Worm (Caenorhabditis elegans) whole organism, L1 larva: Measurements from ENCODE around the gene hap-1.

Source experiments
- C16A3.4 ChIP-seq: fragments of 150-350 bp; optimal IDR thresholded peaks from 2 replicates; lab custom pipeline; 2014; ENCODE audit warnings: missing biosample characterization, missing genetic modification characterization
- aha-1 ChIP-seq: fragments of 150-350 bp; optimal IDR thresholded peaks from 2 replicates; lab custom pipeline; 2014; ENCODE audit warnings: missing biosample characterization, missing genetic modification characterization
- alr-1 ChIP-seq: fragments of 200-800 bp; sonication (Bioruptor generic); optimal IDR thresholded peaks from 2 replicates; lab custom pipeline; 2018; ENCODE audit warnings: borderline replicate concordance, mild to moderate bottlenecking, missing genetic modification characterization, missing compliant biosample characterization
- aly-2 ChIP-seq: fragments of 150-350 bp; optimal IDR thresholded peaks from 2 replicates; lab custom pipeline; 2014; ENCODE audit warnings: missing biosample characterization, missing genetic modification characterization
- ama-1 ChIP-seq: fragments of 150-350 bp; optimal IDR thresholded peaks from 2 replicates; lab custom pipeline; 2014
- blmp-1 ChIP-seq: fragments of 150-350 bp; optimal IDR thresholded peaks from 2 replicates; lab custom pipeline; 2014; ENCODE audit warnings: missing biosample characterization, missing genetic modification characterization
- ceh-63 ChIP-seq: fragments of 200-800 bp; sonication (Bioruptor generic); optimal IDR thresholded peaks from 2 replicates; lab custom pipeline; 2018; ENCODE audit warnings: mild to moderate bottlenecking, missing genetic modification characterization, missing compliant biosample characterization
- ceh-8 ChIP-seq: fragments of 200-800 bp; sonication (Bioruptor generic); optimal IDR thresholded peaks from 2 replicates; lab custom pipeline; 2018; ENCODE audit warnings: mild to moderate bottlenecking, missing genetic modification characterization, moderate library complexity, missing compliant biosample characterization
- ceh-88 ChIP-seq: fragments of 200-800 bp; sonication (Bioruptor generic); IDR thresholded peaks from 2 replicates; pipeline ENCODE4 v1.3.6; 2022; ENCODE audit warnings: missing genetic modification characterization, missing compliant biosample characterization
- ceh-90 ChIP-seq: sonication (generic microtip); optimal IDR thresholded peaks from 2 replicates; lab custom pipeline; 2016; ENCODE audit warnings: missing genetic modification characterization, missing compliant biosample characterization
- ces-1 ChIP-seq: fragments of 150-350 bp; optimal IDR thresholded peaks from 2 replicates; lab custom pipeline; 2014; ENCODE audit warnings: missing biosample characterization, missing genetic modification reagents, missing genetic modification characterization
- dpl-1 ChIP-seq, 3 experiments: fragments of 150-350 bp in 2 of 3; sonication (generic microtip) in 1 of 3; optimal IDR thresholded peaks; 2 replicates each; lab custom pipeline; 2014 to 2017; ENCODE audit warnings: missing biosample characterization in 3 of 3, missing genetic modification characterization in 3 of 3, missing genetic modification reagents in 3 of 3
- egl-13 ChIP-seq: sonication (generic microtip); optimal IDR thresholded peaks from 2 replicates; lab custom pipeline; 2016; ENCODE audit warnings: missing genotype, missing genetic modification reagents, missing genetic modification characterization, missing compliant biosample characterization
- egl-27 ChIP-seq, 2 experiments: fragments of 150-350 bp in 1 of 2; sonication (generic microtip); optimal IDR thresholded peaks; 3 replicates each; lab custom pipeline; 2017 to 2018; ENCODE audit warnings: missing biosample characterization in 2 of 2, missing genetic modification characterization in 2 of 2, missing genetic modification reagents in 2 of 2
- elt-2 ChIP-seq: sonication (generic microtip); optimal IDR thresholded peaks from 2 replicates; lab custom pipeline; 2016; ENCODE audit warnings: missing genetic modification characterization, mild to moderate bottlenecking, inconsistent platforms, missing compliant biosample characterization, missing genetic modification reagents
- ets-5 ChIP-seq: fragments of 200-800 bp; sonication (Bioruptor generic); IDR thresholded peaks from 2 replicates; pipeline ENCODE4 v1.3.6; 2022; ENCODE audit warnings: missing genetic modification characterization, missing compliant biosample characterization
- irx-1 ChIP-seq: sonication (generic microtip); optimal IDR thresholded peaks from 2 replicates; lab custom pipeline; 2016; ENCODE audit warnings: missing genetic modification characterization, missing compliant biosample characterization
- lin-15B ChIP-seq: fragments of 150-350 bp; sonication (generic microtip); optimal IDR thresholded peaks from 3 replicates; lab custom pipeline; 2014; ENCODE audit warnings: missing biosample characterization, missing genetic modification characterization
- lin-35 ChIP-seq, 2 experiments: fragments of 150-350 bp; optimal IDR thresholded peaks; 2 replicates each; lab custom pipeline; 2014; ENCODE audit warnings: missing biosample characterization in 2 of 2, missing genetic modification characterization in 2 of 2, missing genetic modification reagents in 2 of 2
- lin-39 ChIP-seq: fragments of 150-350 bp; optimal IDR thresholded peaks from 2 replicates; lab custom pipeline; 2014; ENCODE audit warnings: missing biosample characterization, missing genetic modification reagents, missing genetic modification characterization
- lir-3 ChIP-seq: sonication (generic microtip); optimal IDR thresholded peaks from 2 replicates; lab custom pipeline; 2016; ENCODE audit warnings: mild to moderate bottlenecking, missing genetic modification characterization, moderate library complexity, missing compliant biosample characterization; ENCODE audit not compliant: poor library complexity
- lsy-2 ChIP-seq, 2 experiments: fragments of 150-350 bp; optimal IDR thresholded peaks; 2 replicates each; lab custom pipeline; 2014; ENCODE audit warnings: missing biosample characterization in 2 of 2, missing genetic modification characterization in 2 of 2
- mab-9 ChIP-seq: fragments of 200-800 bp; sonication (Bioruptor generic); IDR thresholded peaks from 2 replicates; pipeline ENCODE4 v1.3.6; 2022; ENCODE audit warnings: missing genetic modification reagents, missing genetic modification characterization, missing compliant biosample characterization
- mep-1 ChIP-seq: fragments of 150-350 bp; optimal IDR thresholded peaks from 2 replicates; lab custom pipeline; 2014; ENCODE audit warnings: missing biosample characterization, missing genetic modification characterization
- nhr-11 ChIP-seq: fragments of 150-350 bp; optimal IDR thresholded peaks from 2 replicates; lab custom pipeline; 2014; ENCODE audit warnings: missing biosample characterization, missing genetic modification characterization
- nhr-12 ChIP-seq: sonication (generic microtip); optimal IDR thresholded peaks from 2 replicates; lab custom pipeline; 2017; ENCODE audit warnings: missing biosample characterization, missing genetic modification characterization
- nhr-19 ChIP-seq: fragments of 200-800 bp; sonication (Bioruptor generic); conservative IDR thresholded peaks from 2 replicates; pipeline ENCODE4 v1.3.6; 2022; ENCODE audit warnings: missing genetic modification characterization, missing compliant biosample characterization
- nhr-20 ChIP-seq: sonication (generic microtip); optimal IDR thresholded peaks from 2 replicates; lab custom pipeline; 2016; ENCODE audit warnings: mild to moderate bottlenecking, missing genetic modification characterization, missing compliant biosample characterization
- nhr-237 ChIP-seq: fragments of 150-350 bp; optimal IDR thresholded peaks from 2 replicates; lab custom pipeline; 2014; ENCODE audit warnings: missing biosample characterization, missing genetic modification characterization
- nhr-28 ChIP-seq: fragments of 150-350 bp; optimal IDR thresholded peaks from 2 replicates; lab custom pipeline; 2014; ENCODE audit warnings: missing biosample characterization, missing genetic modification characterization
- nhr-47 ChIP-seq: sonication (generic microtip); optimal IDR thresholded peaks from 2 replicates; lab custom pipeline; 2016; ENCODE audit warnings: mild to moderate bottlenecking, missing genetic modification characterization, moderate library complexity, missing compliant biosample characterization
- nhr-71 ChIP-seq: sonication (generic microtip); optimal IDR thresholded peaks from 2 replicates; lab custom pipeline; 2016; ENCODE audit warnings: mild to moderate bottlenecking, missing genetic modification characterization, moderate library complexity, missing compliant biosample characterization
- nhr-76 ChIP-seq: sonication (generic microtip); optimal IDR thresholded peaks from 2 replicates; lab custom pipeline; 2017; ENCODE audit warnings: missing biosample characterization, missing genetic modification characterization
- nhr-84 ChIP-seq: sonication (generic microtip); optimal IDR thresholded peaks from 2 replicates; lab custom pipeline; 2017; ENCODE audit warnings: missing biosample characterization, missing genetic modification characterization
- nhr-85 ChIP-seq: sonication (generic microtip); peaks from one replicate; lab custom pipeline; 2016; ENCODE audit warnings: missing genetic modification characterization, inconsistent platforms, missing compliant biosample characterization
- pag-3 ChIP-seq: sonication (generic microtip); optimal IDR thresholded peaks from 2 replicates; lab custom pipeline; 2017; ENCODE audit warnings: missing genetic modification characterization, mild to moderate bottlenecking, missing compliant biosample characterization, antibody characterized with exemption, borderline replicate concordance; ENCODE audit not compliant: insufficient read depth
- pax-3 ChIP-seq: fragments of 200-800 bp; sonication (Bioruptor generic); optimal IDR thresholded peaks from 2 replicates; lab custom pipeline; 2018; ENCODE audit warnings: mild to moderate bottlenecking, missing genetic modification characterization, moderate library complexity, missing compliant biosample characterization
- pqm-1 ChIP-seq: sonication (generic microtip); optimal IDR thresholded peaks from 3 replicates; lab custom pipeline; 2017; ENCODE audit warnings: missing biosample characterization, missing genetic modification characterization
- rnt-1 ChIP-seq: sonication (generic microtip); optimal IDR thresholded peaks from 2 replicates; lab custom pipeline; 2016; ENCODE audit warnings: mild to moderate bottlenecking, missing genetic modification characterization, moderate library complexity, missing compliant biosample characterization
- skn-1 ChIP-seq: fragments of 150-350 bp; optimal IDR thresholded peaks from 2 replicates; lab custom pipeline; 2014; ENCODE audit warnings: missing biosample characterization, missing genetic modification characterization
- snu-23 ChIP-seq: sonication (generic microtip); optimal IDR thresholded peaks from 2 replicates; lab custom pipeline; 2016; ENCODE audit warnings: missing genetic modification characterization, missing compliant biosample characterization
- sptf-1 ChIP-seq: fragments of 150-350 bp; optimal IDR thresholded peaks from 2 replicates; lab custom pipeline; 2014; ENCODE audit warnings: missing biosample characterization, missing genetic modification characterization
- sup-37 ChIP-seq: fragments of 200-800 bp; sonication (Bioruptor generic); optimal IDR thresholded peaks from 2 replicates; lab custom pipeline; 2018; ENCODE audit warnings: mild to moderate bottlenecking, missing genetic modification characterization, missing compliant biosample characterization
- unc-86 ChIP-seq: sonication (generic microtip); optimal IDR thresholded peaks from 2 replicates; lab custom pipeline; 2016; ENCODE audit warnings: missing genetic modification characterization, missing compliant biosample characterization
- unc-98 ChIP-seq: fragments of 200-800 bp; sonication (Bioruptor generic); IDR thresholded peaks from 2 replicates; pipeline ENCODE4 v1.3.6; 2022; ENCODE audit warnings: missing genetic modification characterization, missing compliant biosample characterization
- zag-1 ChIP-seq: fragments of 150-350 bp; optimal IDR thresholded peaks from 2 replicates; lab custom pipeline; 2014; ENCODE audit warnings: missing biosample characterization, missing genetic modification characterization
- zip-4 ChIP-seq: fragments of 200-800 bp; sonication (Bioruptor generic); optimal IDR thresholded peaks from 2 replicates; lab custom pipeline; 2018; ENCODE audit warnings: mild to moderate bottlenecking, missing genetic modification characterization, moderate library complexity, missing compliant biosample characterization
- ztf-11 ChIP-seq, 2 experiments: sonication (generic microtip); optimal IDR thresholded peaks; 2 replicates each; lab custom pipeline; 2016 to 2017; ENCODE audit warnings: missing genetic modification characterization in 2 of 2, missing biosample characterization in 1 of 2, missing compliant biosample characterization in 1 of 2
- ztf-4 ChIP-seq: fragments of 150-350 bp; optimal IDR thresholded peaks from 2 replicates; lab custom pipeline; 2014; ENCODE audit warnings: missing biosample characterization, missing genetic modification characterization

The hap-1 gene

DNA sequence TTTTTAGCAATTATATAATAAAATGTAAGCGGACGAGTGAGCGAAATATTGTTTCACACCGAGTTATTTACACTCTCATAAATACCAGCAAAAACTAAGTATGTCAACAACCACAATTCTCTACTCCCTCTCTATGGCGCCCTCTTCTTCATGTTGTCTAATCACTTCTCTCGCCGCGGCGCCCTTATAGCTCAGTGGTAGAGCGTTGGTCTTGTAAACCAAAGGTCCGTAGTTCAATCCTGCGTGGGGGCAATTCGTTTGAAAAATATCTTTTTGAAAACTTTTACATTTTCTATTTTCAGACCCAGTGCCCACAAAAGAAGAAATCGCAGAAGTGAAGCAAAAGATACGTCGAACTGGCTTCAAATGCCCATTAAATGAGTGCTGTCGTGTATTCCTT, 42.0 kb downstream of the hap-1 start (continued):
- TF ChIP-seq nhr-19 (GFP tag; lab: Robert Waterston, UW) (peak; percentile 65), dpl-1 (GFP tag; optimal IDR thresholded peaks at IDR 0.05; lab: Kevin White, UChicago) (peak in 2 of 3 experiments; percentile 59 to 69), irx-1 (tag; lab: Kevin White, UChicago) (peak; percentile 33), nhr-71 (tag; lab: Kevin White, UChicago) (no peak), nhr-84 (tag; lab: Kevin White, UChicago) (no peak), snu-23 (GFP tag; lab: Kevin White, UChicago) (peak; percentile 75), blmp-1 (tag; lab: Kevin White, UChicago) (peak; percentile 24), ztf-4 (tag; lab: Kevin White, UChicago) (no peak), mep-1 (tag; lab: Kevin White, UChicago) (peak; percentile 58), nhr-237 (tag; lab: Kevin White, UChicago) (no peak), nhr-11 (tag; lab: Kevin White, UChicago) (no peak), pax-3 (tag; lab: Kevin White, UChicago) (peak; percentile 8), nhr-28 (tag; lab: Kevin White, UChicago) (no peak), lsy-2 (tag; optimal IDR thresholded peaks at IDR 0.05; lab: Kevin White, UChicago) (peak; percentile 35 to 69), nhr-12 (no peak), alr-1 (no peak), nhr-47 (tag; lab: Kevin White, UChicago) (peak; percentile 69), ets-5 (no peak), C16A3.4 (tag; lab: Kevin White, UChicago) (peak; percentile 57), aha-1 (tag; lab: Kevin White, UChicago) (no peak), egl-13 (tag; lab: Kevin White, UChicago) (peak; percentile 19), ama-1 (lab: Kevin White, UChicago) (peak; percentile 15), pag-3 (tag; lab: Kevin White, UChicago) (no peak), elt-2 (tag; lab: Kevin White, UChicago) (peak; percentile 6), ceh-90 (tag; lab: Kevin White, UChicago) (no peak), mab-9 (GFP tag; lab: Robert Waterston, UW) (0 out of 2 replicates have a peak, but pooled peaks have one; percentile 44), ceh-88 (GFP tag; lab: Robert Waterston, UW) (no peak), zag-1 (tag; lab: Kevin White, UChicago) (no peak), ceh-63 (GFP tag; lab: Kevin White, UChicago) (no peak), rnt-1 (tag; lab: Kevin White, UChicago) (peak; percentile 72), zip-4 (peak; percentile 21)

DNA sequence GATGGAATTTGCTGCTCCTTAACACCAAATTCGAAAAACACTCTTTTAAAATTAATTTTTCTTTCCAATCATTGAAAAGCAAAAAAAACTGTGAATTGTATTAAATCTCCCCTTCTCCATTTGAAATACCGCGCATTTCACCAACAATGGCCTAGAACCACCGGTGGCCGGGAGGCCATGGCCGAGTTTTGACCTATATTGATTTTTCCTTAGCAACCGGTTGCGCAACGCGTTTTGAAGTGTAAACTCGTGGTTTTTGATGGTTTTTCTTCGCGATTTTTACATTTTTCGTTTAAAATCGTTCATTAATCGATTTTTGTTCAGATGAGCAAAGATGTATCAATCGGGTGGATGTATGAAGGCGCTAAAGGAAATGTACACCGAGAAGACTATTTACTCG, 44.5 kb downstream of the hap-1 start, which contains the start of gene mog-3:
Gene mog-3 (plus strand): TSS at position 319 of the 400 bp plus-strand sequence.
- TF ChIP-seq ceh-90 (tag; lab: Kevin White, UChicago): peak; percentile 90
- no peak for TF ChIP-seq sup-37 (GFP tag; lab: Kevin White, UChicago)
- no peak for TF ChIP-seq ceh-63 (GFP tag; lab: Kevin White, UChicago)
- TF ChIP-seq snu-23 (GFP tag; lab: Kevin White, UChicago): peak; percentile 73
- no peak for TF ChIP-seq egl-27 (tag; optimal IDR thresholded peaks at IDR 0.05; lab: Kevin White, UChicago)
- peak; percentile 90 for TF ChIP-seq lir-3 (tag; lab: Kevin White, UChicago)
- TF ChIP-seq aly-2 (tag; lab: Kevin White, UChicago): no peak
- no peak for TF ChIP-seq zag-1 (tag; lab: Kevin White, UChicago)
- TF ChIP-seq lin-15B (tag; lab: Kevin White, UChicago): peak; percentile 7
- no peak for TF ChIP-seq ama-1 (lab: Kevin White, UChicago)
- TF ChIP-seq unc-98 (GFP tag; lab: Robert Waterston, UW): peak; percentile 66; the same call in 1 of the 2 replicates
- peak in 1 of 2 experiments; percentile 80 for TF ChIP-seq ztf-11 (tag; optimal IDR thresholded peaks at IDR 0.05; lab: Kevin White, UChicago)
- peak; percentile 72 for TF ChIP-seq irx-1 (tag; lab: Kevin White, UChicago)
- TF ChIP-seq lin-39 (tag; lab: Kevin White, UChicago): peak; percentile 27
- TF ChIP-seq nhr-20 (tag; lab: Kevin White, UChicago): peak; percentile 69
- TF ChIP-seq lin-35 (GFP tag; optimal IDR thresholded peaks at IDR 0.05; lab: Kevin White, UChicago): peak; percentile 91 to 96
- peak; percentile 85 for TF ChIP-seq nhr-85
- no peak for TF ChIP-seq ces-1
- no peak for TF ChIP-seq nhr-11 (tag; lab: Kevin White, UChicago)
- TF ChIP-seq nhr-12: no peak
- peak; percentile 53 for TF ChIP-seq skn-1
- TF ChIP-seq pqm-1 (tag; lab: Kevin White, UChicago): no peak
- peak; percentile 77 for TF ChIP-seq pax-3 (tag; lab: Kevin White, UChicago)
- TF ChIP-seq nhr-237 (tag; lab: Kevin White, UChicago): no peak
- peak; percentile 74 for TF ChIP-seq mep-1 (tag; lab: Kevin White, UChicago)
- TF ChIP-seq unc-86 (tag; lab: Kevin White, UChicago): peak; percentile 67
- TF ChIP-seq ceh-8: no peak
- TF ChIP-seq aha-1 (tag; lab: Kevin White, UChicago): no peak
- no peak for TF ChIP-seq nhr-76
- peak; percentile 88 to 93 (median 93) for TF ChIP-seq dpl-1 (GFP tag; optimal IDR thresholded peaks at IDR 0.05; lab: Kevin White, UChicago)
- TF ChIP-seq nhr-19 (GFP tag; lab: Robert Waterston, UW): peak; percentile 69
- TF ChIP-seq sptf-1 (tag; lab: Kevin White, UChicago): no peak
- TF ChIP-seq nhr-84 (tag; lab: Kevin White, UChicago): no peak
